Worm (Caenorhabditis elegans): ENCODE results near the gene sos-1.

The sos-1 gene

ce11 chrV:4546854-4547253, 2.2 kb downstream of the sos-1 start:
- TF ChIP-seq blmp-1 (tag; optimal IDR thresholded peaks at IDR 0.05) (no peak), ces-1 (GFP tag; optimal IDR thresholded peaks at IDR 0.05) (no peak), cnd-1 (tag; optimal IDR thresholded peaks at IDR 0.05) (no peak), sem-2 (GFP tag; optimal IDR thresholded peaks at IDR 0.05) (no peak), snpc-4 (tag; optimal IDR thresholded peaks at IDR 0.05) (no peak), mls-2 (tag; optimal IDR thresholded peaks at IDR 0.05) (no peak), nhr-28 (tag; optimal IDR thresholded peaks at IDR 0.05) (no peak), M03D4.4 (tag; optimal IDR thresholded peaks at IDR 0.05) (no peak), ham-2 (GFP tag; optimal IDR thresholded peaks at IDR 0.05) (no peak), flh-1 (GFP tag; optimal IDR thresholded peaks at IDR 0.05) (no peak), elt-3 (tag; optimal IDR thresholded peaks at IDR 0.05) (no peak), nhr-76 (tag; optimal IDR thresholded peaks at IDR 0.05) (no peak), ztf-11 (tag; optimal IDR thresholded peaks at IDR 0.05) (no peak), nhr-2 (tag; optimal IDR thresholded peaks at IDR 0.05) (no peak), pha-4 (tag; optimal IDR thresholded peaks at IDR 0.05) (no peak), zip-8 (tag; optimal IDR thresholded peaks at IDR 0.05) (no peak), lin-32 (GFP tag; optimal IDR thresholded peaks at IDR 0.05) (no peak), unc-120 (tag; optimal IDR thresholded peaks at IDR 0.05; ENCODE audit: poor library complexity, severe bottlenecking) (no peak), nhr-12 (tag; optimal IDR thresholded peaks at IDR 0.05) (no peak), lsy-2 (tag; optimal IDR thresholded peaks at IDR 0.05) (no peak)

ce11 chrV:4539855-4540254, 9.2 kb downstream of the sos-1 start:
- TF ChIP-seq nhr-76 (tag; optimal IDR thresholded peaks at IDR 0.05): no peak
- TF ChIP-seq M03D4.4 (tag; optimal IDR thresholded peaks at IDR 0.05): no peak
- TF ChIP-seq unc-62 (GFP tag; optimal IDR thresholded peaks at IDR 0.05): no peak
- no peak for TF ChIP-seq snpc-4 (tag; optimal IDR thresholded peaks at IDR 0.05)
- TF ChIP-seq blmp-1 (tag; optimal IDR thresholded peaks at IDR 0.05): no peak
- no peak for TF ChIP-seq mep-1 (tag; optimal IDR thresholded peaks at IDR 0.05)

- TF ChIP-seq zip-8 (tag; optimal IDR thresholded peaks at IDR 0.05): no peak
- TF ChIP-seq mab-5 (tag; optimal IDR thresholded peaks at IDR 0.05): no peak
- peak; percentile 59 for TF ChIP-seq sptf-1 (tag; optimal IDR thresholded peaks at IDR 0.05)
- TF ChIP-seq flh-1 (GFP tag; optimal IDR thresholded peaks at IDR 0.05): no peak
- TF ChIP-seq unc-62 (GFP tag; optimal IDR thresholded peaks at IDR 0.05): no peak
- TF ChIP-seq lin-13 (tag; optimal IDR thresholded peaks at IDR 0.05): no peak
- no peak for TF ChIP-seq snpc-4 (tag; optimal IDR thresholded peaks at IDR 0.05)
- TF ChIP-seq bed-3 (GFP tag; optimal IDR thresholded peaks at IDR 0.05): no peak
These were observed 13.4 kb downstream of the sos-1 start for ce11 chrV:4535736-4536135.

- TF ChIP-seq hlh-1 (tag; optimal IDR thresholded peaks at IDR 0.05) (no peak), zip-8 (tag; optimal IDR thresholded peaks at IDR 0.05) (peak; percentile 59)
These were observed 21.2 kb downstream of the sos-1 start for ce11 chrV:4527934-4528333.

ce11 chrV:4526801-4527425, 22.2 kb downstream of the sos-1 start:
- no peak for TF ChIP-seq sem-2 (GFP tag; optimal IDR thresholded peaks at IDR 0.05)
- TF ChIP-seq mls-2 (tag; optimal IDR thresholded peaks at IDR 0.05): peak; percentile 16
- peak; percentile 6 for TF ChIP-seq drap-1 (GFP tag; optimal IDR thresholded peaks at IDR 0.05)

ce11 chrV:4525512-4525911, 23.6 kb downstream of the sos-1 start:
- peak; percentile 97 for TF ChIP-seq nhr-2 (tag; optimal IDR thresholded peaks at IDR 0.05)
- TF ChIP-seq blmp-1 (tag; optimal IDR thresholded peaks at IDR 0.05): no peak
- TF ChIP-seq ceh-83 (GFP tag; optimal IDR thresholded peaks at IDR 0.05): no peak
- no peak for TF ChIP-seq bed-3 (GFP tag; optimal IDR thresholded peaks at IDR 0.05)
- TF ChIP-seq unc-62 (GFP tag; optimal IDR thresholded peaks at IDR 0.05): peak; percentile 47
- TF ChIP-seq cnd-1 (tag; optimal IDR thresholded peaks at IDR 0.05): peak; percentile 54
- TF ChIP-seq zip-8 (tag; optimal IDR thresholded peaks at IDR 0.05): peak; percentile 43
- no peak for TF ChIP-seq pha-4 (tag; optimal IDR thresholded peaks at IDR 0.05)
- TF ChIP-seq nhr-76 (tag; optimal IDR thresholded peaks at IDR 0.05): no peak
